Worm (Caenorhabditis elegans) whole organism, L1 larva: Measurements from ENCODE around the gene F20H11.4.

ENCODE experiments used
- alr-1 ChIP-seq: fragments of 200-800 bp; sonication (Bioruptor generic); optimal IDR thresholded peaks from 2 replicates; lab custom pipeline; 2018; ENCODE audit warnings: borderline replicate concordance, mild to moderate bottlenecking, missing genetic modification characterization, missing compliant biosample characterization
- aly-2 ChIP-seq: fragments of 150-350 bp; optimal IDR thresholded peaks from 2 replicates; lab custom pipeline; 2014; ENCODE audit warnings: missing biosample characterization, missing genetic modification characterization
- ama-1 ChIP-seq: fragments of 150-350 bp; optimal IDR thresholded peaks from 2 replicates; lab custom pipeline; 2014
- blmp-1 ChIP-seq: fragments of 150-350 bp; optimal IDR thresholded peaks from 2 replicates; lab custom pipeline; 2014; ENCODE audit warnings: missing biosample characterization, missing genetic modification characterization
- efl-3 ChIP-seq: fragments of 200-800 bp; sonication (Bioruptor generic); optimal IDR thresholded peaks from 2 replicates; lab custom pipeline; 2018; ENCODE audit warnings: mild to moderate bottlenecking, missing genetic modification characterization, missing compliant biosample characterization
- elt-2 ChIP-seq: sonication (generic microtip); optimal IDR thresholded peaks from 2 replicates; lab custom pipeline; 2016; ENCODE audit warnings: missing genetic modification characterization, mild to moderate bottlenecking, inconsistent platforms, missing compliant biosample characterization, missing genetic modification reagents
- pax-3 ChIP-seq: fragments of 200-800 bp; sonication (Bioruptor generic); optimal IDR thresholded peaks from 2 replicates; lab custom pipeline; 2018; ENCODE audit warnings: mild to moderate bottlenecking, missing genetic modification characterization, moderate library complexity, missing compliant biosample characterization

ce11 chrIII:6577159-6577558 is 31.3 kb upstream of the F20H11.4 start:
- TF ChIP-seq elt-2 (tag; lab: Kevin White, UChicago) (no peak), aly-2 (tag; lab: Kevin White, UChicago) (no peak), efl-3 (GFP tag; lab: Kevin White, UChicago) (no peak), blmp-1 (no peak), ama-1 (lab: Kevin White, UChicago) (no peak), pax-3 (tag; lab: Kevin White, UChicago) (no peak), alr-1 (tag; lab: Kevin White, UChicago) (no peak)
